Worm (Caenorhabditis elegans) whole organism, midembryonic: Measurements from ENCODE around the gene C04H4.1.

Experiments used
- flt-1 ChIP-seq: fragments of 200-800 bp; sonication (Bioruptor generic); IDR thresholded peaks from 2 replicates; pipeline ENCODE4 v1.3.6; 2022; ENCODE audit warnings: missing genetic modification characterization, missing compliant biosample characterization
- med-1 ChIP-seq: sonication (generic microtip); optimal IDR thresholded peaks from 2 replicates; lab custom pipeline; 2017; ENCODE audit warnings: missing genetic modification characterization, mild to moderate bottlenecking, missing compliant biosample characterization, antibody characterized with exemption, missing genetic modification reagents; ENCODE audit not compliant: insufficient read depth
- ref-1 ChIP-seq: fragments of 200-800 bp; sonication (Bioruptor generic); conservative IDR thresholded peaks from 2 replicates; pipeline ENCODE4 v1.3.6; 2022; ENCODE audit warnings: missing genetic modification reagents, missing genetic modification characterization, missing compliant biosample characterization
- ztf-23 ChIP-seq: fragments of 200-800 bp; sonication (Bioruptor generic); IDR thresholded peaks from 2 replicates; pipeline ENCODE4 v1.3.6; 2022; ENCODE audit warnings: missing genetic modification reagents, missing genetic modification characterization, missing compliant biosample characterization

DNA sequence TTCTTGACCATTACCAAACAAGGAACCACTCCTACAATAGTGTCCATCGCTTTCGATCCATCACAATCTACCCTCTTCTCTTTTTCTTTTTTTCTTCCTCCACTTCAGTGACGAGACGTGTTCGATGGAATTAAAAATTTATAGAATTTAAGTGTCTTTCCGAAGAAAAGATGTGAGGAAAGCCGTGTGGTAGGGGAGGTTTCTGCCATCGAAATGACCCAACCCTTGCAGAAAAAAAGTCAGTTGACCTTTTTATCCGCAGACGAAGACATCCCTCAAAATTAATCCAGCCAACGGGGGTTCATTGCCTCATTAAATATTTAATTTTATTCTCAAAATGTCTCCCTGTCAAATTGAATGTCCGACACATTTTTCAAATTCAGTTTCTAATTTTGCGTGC, 3.1 kb upstream of the C04H4.1 start:
- no peak for TF ChIP-seq ztf-23 (GFP tag; lab: Robert Waterston, UW)
- no peak for TF ChIP-seq ref-1 (GFP tag; lab: Robert Waterston, UW)
- no peak for TF ChIP-seq flt-1 (GFP tag; lab: Robert Waterston, UW)
- no peak for TF ChIP-seq med-1
